Fruit fly (Drosophila melanogaster) Kc167 (cell line): Measurements from ENCODE around the gene Lon.

Source experiments
- Myc ChIP-seq: fragments of >200 bp; optimal IDR thresholded peaks from 2 replicates; lab custom pipeline; 2017; ENCODE audit warnings: missing external identifiers
- Sin3A ChIP-seq: fragments of >200 bp; optimal IDR thresholded peaks from 2 replicates; lab custom pipeline; 2018; ENCODE audit warnings: missing external identifiers
- h ChIP-seq: fragments of >200 bp; optimal IDR thresholded peaks from 3 replicates; lab custom pipeline; 2018; ENCODE audit warnings: missing external identifiers
- insv ChIP-seq: fragments of >200 bp; optimal IDR thresholded peaks from 3 replicates; lab custom pipeline; 2018; ENCODE audit warnings: missing external identifiers
- ttk ChIP-seq: sonication (Bioruptor generic); optimal IDR thresholded peaks from 2 replicates; lab custom pipeline; 2017; ENCODE audit warnings: missing external identifiers

dm6 chr3L:19562146-19562700 is 49.8 kb downstream of the Lon start:
- TF ChIP-seq h (lab: Kevin White, UChicago) (no peak), ttk (lab: Kevin White, UChicago) (no peak), Myc (lab: Kevin White, UChicago) (no peak), insv (lab: Kevin White, UChicago) (no peak), Sin3A (lab: Kevin White, UChicago) (no peak)
